Fruit fly (Drosophila melanogaster): Measurements from ENCODE around the gene CG13373.
A peak's percentile ranks its signal among the peaks of the same experiment; 100 is the strongest.

The CG13373 gene

dm6 chrX:522357-523043 lies 45.7 kb downstream of the CG13373 start (continued):
- TF ChIP-seq dsf (GFP tag; optimal IDR thresholded peaks at IDR 0.05; ENCODE audit: borderline replicate concordance): peak; percentile 25
- peak; percentile 93 for TF ChIP-seq rgr (GFP tag; optimal IDR thresholded peaks at IDR 0.05)
- TF ChIP-seq lola (GFP tag; optimal IDR thresholded peaks at IDR 0.05): no peak
- no peak for TF ChIP-seq CrebA (GFP tag; optimal IDR thresholded peaks at IDR 0.05; ENCODE audit: borderline replicate concordance)
- TF ChIP-seq brk (GFP tag; optimal IDR thresholded peaks at IDR 0.05): peak; percentile 83

dm6 chrX:523179-523851 lies 46.5 kb downstream of the CG13373 start, which contains the start of gene elav:
Gene elav, minus strand, starts transcription at chrX:523226.
- TF ChIP-seq fru (GFP tag; optimal IDR thresholded peaks at IDR 0.05) (peak; percentile 98), HLH106 (tag; optimal IDR thresholded peaks at IDR 0.05) (peak; percentile 99), CrebA (GFP tag; optimal IDR thresholded peaks at IDR 0.05; ENCODE audit: borderline replicate concordance) (no peak), woc (GFP tag; optimal IDR thresholded peaks at IDR 0.05) (peak; percentile 94), br (GFP tag; optimal IDR thresholded peaks at IDR 0.05) (peak; percentile 98), Hr83 (GFP tag; optimal IDR thresholded peaks at IDR 0.05; ENCODE audit: poor library complexity, severe bottlenecking) (peak; percentile 49), Sp1 (GFP tag; optimal IDR thresholded peaks at IDR 0.05) (peak; percentile 99), sv (GFP tag; optimal IDR thresholded peaks at IDR 0.05) (peak; percentile 98), CG32264 (GFP tag; optimal IDR thresholded peaks at IDR 0.05) (peak; percentile 88), dmrt93B (GFP tag; optimal IDR thresholded peaks at IDR 0.05) (peak; percentile 97), Dfd (GFP tag; optimal IDR thresholded peaks at IDR 0.05) (no peak), Mio (GFP tag; optimal IDR thresholded peaks at IDR 0.05) (peak; percentile 73), brk (GFP tag; optimal IDR thresholded peaks at IDR 0.05) (peak; percentile 95), CG9705 (GFP tag; optimal IDR thresholded peaks at IDR 0.05) (peak; percentile 99), OdsH (GFP tag; optimal IDR thresholded peaks at IDR 0.05) (peak; percentile 98), foxo (GFP tag; optimal IDR thresholded peaks at IDR 0.05) (peak; percentile 65 to 99), Hr78 (GFP tag; optimal IDR thresholded peaks at IDR 0.05) (no peak), Dif (GFP tag; optimal IDR thresholded peaks at IDR 0.05; ENCODE audit: partially characterized antibody) (peak; percentile 75), jim (GFP tag; optimal IDR thresholded peaks at IDR 0.05) (no peak), GATAd (GFP tag; optimal IDR thresholded peaks at IDR 0.05) (peak; percentile 58), h (GFP tag; optimal IDR thresholded peaks at IDR 0.05) (peak; percentile 99), rgr (GFP tag; optimal IDR thresholded peaks at IDR 0.05) (peak; percentile 98), Vsx2 (GFP tag; optimal IDR thresholded peaks at IDR 0.05; ENCODE audit: partially characterized antibody) (no peak), psq (GFP tag; optimal IDR thresholded peaks at IDR 0.05) (peak; percentile 94), sage (GFP tag; optimal IDR thresholded peaks at IDR 0.05) (peak; percentile 93), ey (GFP tag; optimal IDR thresholded peaks at IDR 0.05) (peak; percentile 98), dl (GFP tag; optimal IDR thresholded peaks at IDR 0.05; ENCODE audit: insufficient read depth in 1 of 2, partially characterized antibody in 2 of 2) (peak; percentile 61 to 88), pan (optimal IDR thresholded peaks at IDR 0.05) (no peak), Hnf4 (GFP tag; optimal IDR thresholded peaks at IDR 0.05) (peak; percentile 95), Abd-B (GFP tag; optimal IDR thresholded peaks at IDR 0.05) (no peak), Jra (GFP tag; optimal IDR thresholded peaks at IDR 0.05) (peak; percentile 82), lola (GFP tag; optimal IDR thresholded peaks at IDR 0.05) (no peak), usp (GFP tag; optimal IDR thresholded peaks at IDR 0.05) (no peak), Rel (GFP tag; optimal IDR thresholded peaks at IDR 0.05) (peak; percentile 93), Rel (tag; optimal IDR thresholded peaks at IDR 0.05) (peak; percentile 92), N (GFP tag; optimal IDR thresholded peaks at IDR 0.05) (no peak), dsf (GFP tag; optimal IDR thresholded peaks at IDR 0.05; ENCODE audit: borderline replicate concordance) (peak; percentile 84), Myc (optimal IDR thresholded peaks at IDR 0.05) (no peak), tai (GFP tag; optimal IDR thresholded peaks at IDR 0.05) (no peak)

All from whole organism, wandering third instar larva.